Fruit fly (Drosophila melanogaster) Kc167 (cell line): ENCODE measurements around the gene CG6689.

Experiments
- Myc ChIP-seq: fragments of >200 bp; optimal IDR thresholded peaks from 2 replicates; lab custom pipeline; 2017; ENCODE audit warnings: missing external identifiers
- Sin3A ChIP-seq: fragments of >200 bp; optimal IDR thresholded peaks from 2 replicates; lab custom pipeline; 2018; ENCODE audit warnings: missing external identifiers
- h ChIP-seq: fragments of >200 bp; optimal IDR thresholded peaks from 3 replicates; lab custom pipeline; 2018; ENCODE audit warnings: missing external identifiers
- insv ChIP-seq: fragments of >200 bp; optimal IDR thresholded peaks from 3 replicates; lab custom pipeline; 2018; ENCODE audit warnings: missing external identifiers
- psq ChIP-seq: fragments of >200 bp; optimal IDR thresholded peaks from 2 replicates; lab custom pipeline; 2017; ENCODE audit warnings: missing external identifiers
- ttk ChIP-seq: sonication (Bioruptor generic); optimal IDR thresholded peaks from 2 replicates; lab custom pipeline; 2017; ENCODE audit warnings: missing external identifiers

- no peak for TF ChIP-seq ttk (lab: Kevin White, UChicago)
- TF ChIP-seq h (lab: Kevin White, UChicago) = no peak
- no peak for TF ChIP-seq Myc (lab: Kevin White, UChicago)
- no peak for TF ChIP-seq psq (lab: Kevin White, UChicago)
- TF ChIP-seq Sin3A (lab: Kevin White, UChicago) = no peak
- TF ChIP-seq insv (lab: Kevin White, UChicago) = no peak
Measured at dm6 chr3R:11219883-11220282, at the start of gene CG6689.
